Fruit fly (Drosophila melanogaster) whole organism, embryonic: Measurements from ENCODE around the gene CG33796.
A peak's percentile ranks its signal among the peaks of the same experiment; 100 is the strongest.

Experiments
- Asciz ChIP-seq: fragments of 200-800 bp; sonication (Bioruptor generic); optimal IDR thresholded peaks from 2 replicates; lab custom pipeline; 2017; ENCODE audit warnings: missing biosample characterization, mild to moderate bottlenecking, missing genetic modification characterization, missing genetic modification reagents
- C15 ChIP-seq: fragments of 200-800 bp; sonication (Bioruptor generic); IDR thresholded peaks from 3 replicates; pipeline ENCODE4 v1.3.6; 2022; ENCODE audit warnings: missing biosample characterization, missing genetic modification characterization
- CG12391 ChIP-seq: fragments of 200-800 bp; sonication (Bioruptor generic); optimal IDR thresholded peaks from 3 replicates; lab custom pipeline; 2018; ENCODE audit warnings: missing biosample characterization, mild to moderate bottlenecking, missing genetic modification characterization, moderate library complexity
- CG12659 ChIP-seq: fragments of 200-800 bp; sonication (Bioruptor generic); optimal IDR thresholded peaks from 3 replicates; lab custom pipeline; 2017; ENCODE audit warnings: mild to moderate bottlenecking, missing biosample characterization, missing genetic modification reagents, missing genetic modification characterization
- CG14050 ChIP-seq: fragments of 200-800 bp; sonication (Bioruptor generic); IDR thresholded peaks from 3 replicates; pipeline ENCODE4 v1.3.6; 2022; ENCODE audit warnings: missing biosample characterization, missing genetic modification characterization
- CG17361 ChIP-seq: fragments of 200-800 bp; sonication (Bioruptor generic); IDR thresholded peaks from 3 replicates; pipeline ENCODE4 v1.3.6; 2022; ENCODE audit warnings: missing biosample characterization, missing genetic modification characterization
- CG1832 ChIP-seq: fragments of 200-800 bp; sonication (Bioruptor generic); optimal IDR thresholded peaks from 2 replicates; lab custom pipeline; 2017; ENCODE audit warnings: missing biosample characterization, mild to moderate bottlenecking, missing genetic modification characterization, inconsistent platforms
- CG2116 ChIP-seq: fragments of 200-800 bp; sonication (Bioruptor generic); optimal IDR thresholded peaks from 3 replicates; lab custom pipeline; 2018; ENCODE audit warnings: missing biosample characterization, mild to moderate bottlenecking, missing genetic modification characterization
- CG2120 ChIP-seq: fragments of 200-800 bp; sonication (Bioruptor generic); optimal IDR thresholded peaks from 3 replicates; lab custom pipeline; 2016; ENCODE audit warnings: missing biosample characterization, missing genetic modification characterization
- CG2129 ChIP-seq: fragments of 200-800 bp; sonication (Bioruptor generic); IDR thresholded peaks from 2 replicates; pipeline ENCODE4 v1.3.6; 2022; ENCODE audit warnings: missing biosample characterization, missing genetic modification characterization; ENCODE audit not compliant: partially characterized antibody
- CG2202 ChIP-seq: fragments of 200-800 bp; sonication (Bioruptor generic); optimal IDR thresholded peaks from 2 replicates; lab custom pipeline; 2018; ENCODE audit warnings: missing biosample characterization, mild to moderate bottlenecking, missing genetic modification characterization
- CG2678 ChIP-seq: fragments of 200-800 bp; sonication (Bioruptor generic); optimal IDR thresholded peaks from 3 replicates; lab custom pipeline; 2019; ENCODE audit warnings: missing biosample characterization, mild to moderate bottlenecking, missing genetic modification characterization, moderate library complexity
- CG2875 ChIP-seq: fragments of 200-800 bp; sonication (Bioruptor generic); optimal IDR thresholded peaks from 2 replicates; lab custom pipeline; 2017; ENCODE audit warnings: missing biosample characterization, mild to moderate bottlenecking, missing genetic modification characterization, missing genetic modification reagents
- CG31388 ChIP-seq: fragments of 200-800 bp; sonication (Bioruptor generic); optimal IDR thresholded peaks from 2 replicates; lab custom pipeline; 2016; ENCODE audit warnings: missing biosample characterization, missing genetic modification characterization
- CG7987 ChIP-seq: fragments of 200-800 bp; sonication (Bioruptor generic); optimal IDR thresholded peaks from 2 replicates; lab custom pipeline; 2018; ENCODE audit warnings: missing biosample characterization, mild to moderate bottlenecking, missing genetic modification characterization, moderate library complexity
- CG8388 ChIP-seq: fragments of 200-800 bp; sonication (Bioruptor generic); optimal IDR thresholded peaks from 2 replicates; lab custom pipeline; 2019; ENCODE audit warnings: missing biosample characterization, mild to moderate bottlenecking, missing genetic modification characterization, moderate library complexity
- CG9437 ChIP-seq: fragments of 200-800 bp; sonication (Bioruptor generic); optimal IDR thresholded peaks from 2 replicates; lab custom pipeline; 2018; ENCODE audit warnings: missing biosample characterization, mild to moderate bottlenecking, missing genetic modification characterization
- CG9797 ChIP-seq: fragments of 200-800 bp; sonication (Bioruptor generic); optimal IDR thresholded peaks from 3 replicates; lab custom pipeline; 2018; ENCODE audit warnings: missing biosample characterization, mild to moderate bottlenecking, missing genetic modification characterization
- CTCF ChIP-seq: fragments of 200-800 bp; sonication (Bioruptor generic); optimal IDR thresholded peaks from 2 replicates; lab custom pipeline; 2017; ENCODE audit warnings: missing biosample characterization, mild to moderate bottlenecking, missing genetic modification characterization, moderate library complexity
- Chrac-16 ChIP-seq: fragments of 200-800 bp; sonication (Bioruptor generic); optimal IDR thresholded peaks from 3 replicates; lab custom pipeline; 2016; ENCODE audit warnings: missing biosample characterization, missing genetic modification characterization
- CoRest ChIP-seq: fragments of 200-800 bp; sonication (Bioruptor generic); optimal IDR thresholded peaks from 3 replicates; lab custom pipeline; 2018; ENCODE audit warnings: missing biosample characterization, mild to moderate bottlenecking, missing genetic modification characterization, moderate library complexity
- D19B ChIP-seq: fragments of 200-800 bp; sonication (Bioruptor generic); optimal IDR thresholded peaks from 2 replicates; lab custom pipeline; 2017; ENCODE audit warnings: missing biosample characterization, mild to moderate bottlenecking, missing genetic modification characterization
- Dip2 ChIP-seq: fragments of 200-800 bp; sonication (Bioruptor generic); IDR thresholded peaks from 2 replicates; pipeline ENCODE4 v1.3.6; 2022; ENCODE audit warnings: missing biosample characterization, missing genetic modification characterization
- Dll ChIP-seq: fragments of 200-800 bp; sonication (Bioruptor generic); IDR thresholded peaks from 4 replicates; pipeline ENCODE4 v1.3.6; 2022; ENCODE audit warnings: missing biosample characterization, missing genetic modification characterization; ENCODE audit not compliant: partially characterized antibody
- Dp ChIP-seq: fragments of 200-800 bp; sonication (Bioruptor generic); optimal IDR thresholded peaks from 2 replicates; lab custom pipeline; 2018; ENCODE audit warnings: missing biosample characterization, mild to moderate bottlenecking, missing genetic modification characterization, moderate library complexity
- Dref ChIP-seq: fragments of 200-800 bp; sonication (Bioruptor generic); IDR thresholded peaks from 2 replicates; pipeline ENCODE4 v1.3.6; 2022; ENCODE audit warnings: missing biosample characterization, missing genetic modification characterization
- Drgx ChIP-seq: fragments of 200-800 bp; sonication (Bioruptor generic); IDR thresholded peaks from 2 replicates; pipeline ENCODE4 v1.3.6; 2022; ENCODE audit warnings: missing biosample characterization, missing genetic modification characterization
- E2f1 ChIP-seq: fragments of 200-800 bp; sonication (Bioruptor generic); IDR thresholded peaks from 2 replicates; pipeline ENCODE4 v1.3.6; 2022; ENCODE audit warnings: missing biosample characterization, missing genetic modification characterization
- Eip74EF ChIP-seq, 2 experiments: fragments of 200-800 bp in 1 of 2; fragments of >200 bp in 1 of 2; sonication (Bioruptor generic) in 1 of 2; optimal IDR thresholded peaks; 2 replicates each; lab custom pipeline; 2017 to 2019; ENCODE audit warnings: missing biosample characterization in 2 of 2, missing genetic modification characterization in 2 of 2, mild to moderate bottlenecking in 1 of 2, moderate library complexity in 1 of 2
- Fer2 ChIP-seq: fragments of 200-800 bp; sonication (Bioruptor generic); optimal IDR thresholded peaks from 2 replicates; lab custom pipeline; 2018; ENCODE audit warnings: missing biosample characterization, mild to moderate bottlenecking, missing genetic modification characterization, moderate library complexity
- MESR4 ChIP-seq: fragments of 200-800 bp; sonication (Bioruptor generic); optimal IDR thresholded peaks from 2 replicates; lab custom pipeline; 2018; ENCODE audit warnings: missing biosample characterization, mild to moderate bottlenecking, missing genetic modification characterization, moderate library complexity
- Myb ChIP-seq: fragments of 200-800 bp; sonication (Bioruptor generic); optimal IDR thresholded peaks from 2 replicates; lab custom pipeline; 2016; ENCODE audit warnings: missing biosample characterization, missing genetic modification characterization
- Nf-YC ChIP-seq: fragments of 200-800 bp; optimal IDR thresholded peaks from 3 replicates; lab custom pipeline; 2019; ENCODE audit warnings: missing biosample characterization, mild to moderate bottlenecking, missing genetic modification characterization, moderate library complexity
- Scr ChIP-seq: fragments of 200-800 bp; sonication (Bioruptor generic); IDR thresholded peaks from 2 replicates; pipeline ENCODE4 v1.3.6; 2022; ENCODE audit warnings: missing biosample characterization, missing genetic modification characterization; ENCODE audit not compliant: partially characterized antibody
- Six4 ChIP-seq: fragments of 200-800 bp; sonication (Bioruptor generic); optimal IDR thresholded peaks from 2 replicates; lab custom pipeline; 2016; ENCODE audit warnings: missing biosample characterization, missing genetic modification characterization
- Ssrp ChIP-seq: fragments of 200-800 bp; sonication (Bioruptor generic); optimal IDR thresholded peaks from 2 replicates; lab custom pipeline; 2018; ENCODE audit warnings: missing biosample characterization, mild to moderate bottlenecking, missing genetic modification characterization, moderate library complexity
- bbx ChIP-seq: fragments of 200-800 bp; sonication (Bioruptor generic); IDR thresholded peaks from 2 replicates; pipeline ENCODE4 v1.3.6; 2022; ENCODE audit warnings: missing biosample characterization, missing genetic modification characterization; ENCODE audit not compliant: partially characterized antibody
- chif ChIP-seq, 2 experiments: fragments of 200-800 bp; sonication (Bioruptor generic); optimal IDR thresholded peaks; 3 replicates each; lab custom pipeline; 2016; ENCODE audit warnings: missing biosample characterization in 2 of 2, missing genetic modification characterization in 2 of 2
- ci ChIP-seq: fragments of 200-800 bp; sonication (Bioruptor generic); IDR thresholded peaks from 3 replicates; pipeline ENCODE4 v1.3.6; 2022; ENCODE audit warnings: missing biosample characterization, missing genetic modification characterization
- ems ChIP-seq: fragments of 200-800 bp; sonication (Bioruptor generic); optimal IDR thresholded peaks from 3 replicates; lab custom pipeline; 2016; ENCODE audit warnings: missing biosample characterization, missing genetic modification characterization
- gt ChIP-seq: fragments of 200-800 bp; sonication (Bioruptor generic); IDR thresholded peaks from 2 replicates; pipeline ENCODE4 v1.3.6; 2022; ENCODE audit warnings: missing biosample characterization, missing genetic modification characterization
- hth ChIP-seq: fragments of >200 bp; optimal IDR thresholded peaks from 2 replicates; lab custom pipeline; 2017; ENCODE audit warnings: inconsistent platforms
- nau ChIP-seq: fragments of 200-800 bp; sonication (Bioruptor generic); optimal IDR thresholded peaks from 3 replicates; lab custom pipeline; 2017; ENCODE audit warnings: missing biosample characterization, mild to moderate bottlenecking, missing genetic modification characterization, missing genetic modification reagents
- nmo ChIP-seq: fragments of 200-800 bp; sonication (Bioruptor generic); optimal IDR thresholded peaks from 2 replicates; lab custom pipeline; 2018; ENCODE audit warnings: missing biosample characterization, mild to moderate bottlenecking, missing genetic modification characterization, moderate library complexity
- org-1 ChIP-seq: fragments of 200-800 bp; sonication (Bioruptor generic); optimal IDR thresholded peaks from 2 replicates; lab custom pipeline; 2017; ENCODE audit warnings: missing biosample characterization, missing genetic modification characterization
- pan ChIP-seq, 4 experiments: fragments of >200 bp in 3 of 4; fragments of 200-800 bp in 1 of 4; sonication (Bioruptor generic) in 1 of 4; optimal IDR thresholded peaks in 3 of 4; IDR thresholded peaks in 1 of 4; 2 replicates each; pipeline versions ENCODE4 v1.3.6 to Lab custom; 2017 to 2022; ENCODE audit warnings: missing biosample characterization in 2 of 4, missing genetic modification characterization in 2 of 4, mixed read lengths in 1 of 4
- sd ChIP-seq: fragments of 200-800 bp; sonication (Bioruptor generic); optimal IDR thresholded peaks from 3 replicates; lab custom pipeline; 2018; ENCODE audit warnings: missing biosample characterization, mild to moderate bottlenecking, missing genetic modification characterization, moderate library complexity
- tio ChIP-seq: fragments of 200-800 bp; sonication (Bioruptor generic); optimal IDR thresholded peaks from 2 replicates; lab custom pipeline; 2017; ENCODE audit warnings: missing biosample characterization, missing genetic modification characterization, inconsistent platforms
- tll ChIP-seq, 2 experiments: fragments of 200-800 bp in 1 of 2; fragments of >200 bp in 1 of 2; sonication (Bioruptor generic) in 1 of 2; optimal IDR thresholded peaks; 2 replicates each; lab custom pipeline; 2017 to 2019; ENCODE audit warnings: missing biosample characterization in 2 of 2, missing genetic modification characterization in 2 of 2, mild to moderate bottlenecking in 1 of 2, moderate library complexity in 1 of 2
- vnd ChIP-seq: fragments of 200-800 bp; sonication (Bioruptor generic); IDR thresholded peaks from 3 replicates; pipeline ENCODE4 v1.3.6; 2022; ENCODE audit warnings: missing biosample characterization, missing genetic modification characterization; ENCODE audit not compliant: partially characterized antibody
- zfh1 ChIP-seq: fragments of 200-800 bp; sonication (Bioruptor generic); IDR thresholded peaks from 3 replicates; pipeline ENCODE4 v1.3.6; 2022; ENCODE audit warnings: missing biosample characterization, missing genetic modification characterization

The CG33796 gene

dm6 chr3L:16128481-16128972 lies 41.4 kb downstream of the CG33796 start, which contains the start of gene Pgm1 (continued):
- no peak; the same call in 2 of the 3 replicates for TF ChIP-seq C15 (GFP tag; lab: Robert Waterston, UW)
- peak; percentile 69 for TF ChIP-seq Nf-YC (tag; lab: Kevin White, UChicago)
- peak; percentile 64 for TF ChIP-seq Fer2 (tag; lab: Kevin White, UChicago)
- TF ChIP-seq CG2202 (tag; lab: Kevin White, UChicago) = peak; percentile 54
- TF ChIP-seq CoRest (tag; lab: Kevin White, UChicago) = peak; percentile 71
- peak; percentile 74 for TF ChIP-seq E2f1
- peak; percentile 71 for TF ChIP-seq CG17361 (GFP tag; lab: Robert Waterston, UW)
- TF ChIP-seq Asciz (GFP tag; lab: Kevin White, UChicago) = no peak
- no peak for TF ChIP-seq sd
- peak; percentile 69 for TF ChIP-seq CG2875
- TF ChIP-seq Myb (GFP tag; lab: Kevin White, UChicago) = peak; percentile 81
- TF ChIP-seq CG2678 (tag; lab: Kevin White, UChicago) = peak; percentile 88
- TF ChIP-seq tio (GFP tag; lab: Kevin White, UChicago) = peak; percentile 53
- no peak for TF ChIP-seq Scr
- peak; percentile 79 for TF ChIP-seq ci (GFP tag; lab: Robert Waterston, UW)
- TF ChIP-seq CTCF (GFP tag; lab: Kevin White, UChicago) = no peak
- peak; percentile 41 for TF ChIP-seq CG9437 (GFP tag; lab: Kevin White, UChicago)
- peak; percentile 81 for TF ChIP-seq Chrac-16 (GFP tag; lab: Kevin White, UChicago)
- TF ChIP-seq Six4 (GFP tag; lab: Kevin White, UChicago) = peak; percentile 81
- TF ChIP-seq ems = peak; percentile 92
- TF ChIP-seq CG1832 = no peak
- peak; percentile 82 for TF ChIP-seq Drgx
- peak; percentile 82 for TF ChIP-seq nmo (GFP tag; lab: Kevin White, UChicago)
- peak; percentile 93 for TF ChIP-seq CG2120 (GFP tag; lab: Kevin White, UChicago)
- peak; percentile 77 for TF ChIP-seq zfh1
- peak; percentile 61 for TF ChIP-seq CG14050 (GFP tag; lab: Robert Waterston, UW)
- peak; percentile 88 to 90 for TF ChIP-seq chif (GFP tag; optimal IDR thresholded peaks at IDR 0.05; lab: Kevin White, UChicago)
- TF ChIP-seq gt = no peak
- TF ChIP-seq Eip74EF (GFP tag; optimal IDR thresholded peaks at IDR 0.05; lab: Kevin White, UChicago) = peak in 1 of 2 experiments; percentile 82
- TF ChIP-seq hth (lab: Kevin White, UChicago) = no peak
- peak; percentile 72 for TF ChIP-seq CG7987 (GFP tag; lab: Kevin White, UChicago)
- no peak for TF ChIP-seq CG2129 (GFP tag; lab: Robert Waterston, UW)
- TF ChIP-seq pan (optimal IDR thresholded peaks at IDR 0.05; lab: Kevin White, UChicago) = no peak
- peak in 1 of 2 experiments; percentile 85 for TF ChIP-seq pan (GFP tag; optimal IDR thresholded peaks at IDR 0.05 in 1 of 2, IDR thresholded peaks at IDR 0.05 in 1 of 2)
- peak; percentile 20; the same call in 1 of the 4 replicates for TF ChIP-seq Dll (GFP tag; lab: Robert Waterston, UW)
- peak; percentile 65 for TF ChIP-seq Ssrp (tag; lab: Kevin White, UChicago)

DNA sequence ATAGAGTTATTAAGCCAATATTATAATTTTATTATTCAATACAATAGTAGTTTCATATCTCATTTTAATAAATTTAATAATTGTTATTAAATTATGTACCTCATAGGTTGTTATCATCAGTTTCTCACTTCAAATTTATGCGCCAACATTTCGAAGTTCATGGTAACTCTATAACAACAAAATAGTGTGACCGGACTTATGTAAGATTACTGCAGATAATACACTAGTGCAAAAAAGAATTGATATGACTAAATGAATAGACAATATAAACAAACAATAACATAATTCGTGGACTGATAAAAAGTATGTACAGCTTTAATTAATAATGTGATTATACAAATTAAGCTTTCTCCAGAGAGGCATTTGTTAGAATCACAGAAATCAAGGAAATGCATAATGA lies 48.1 kb downstream of the CG33796 start, which contains the start of gene Strump:
Gene Strump, plus strand, starts transcription at position 212 of the 400 bp plus-strand sequence.
- peak; percentile 47 for TF ChIP-seq bbx (GFP tag; lab: Robert Waterston, UW)
- TF ChIP-seq CG12659 (GFP tag; lab: Kevin White, UChicago) = peak; percentile 16
- TF ChIP-seq D19B (GFP tag; lab: Kevin White, UChicago) = no peak
- peak; percentile 70 for TF ChIP-seq CG9797 (GFP tag; lab: Kevin White, UChicago)
- peak; percentile 25 for TF ChIP-seq CG2116 (GFP tag; lab: Kevin White, UChicago)
- no peak for TF ChIP-seq CG8388 (GFP tag; lab: Kevin White, UChicago)
- TF ChIP-seq Dref = no peak
- TF ChIP-seq tll (GFP tag; optimal IDR thresholded peaks at IDR 0.05; lab: Kevin White, UChicago) = no peak
- peak; percentile 12 for TF ChIP-seq CG12391 (tag; lab: Kevin White, UChicago)
- no peak for TF ChIP-seq nau (GFP tag; lab: Kevin White, UChicago)
- no peak for TF ChIP-seq Dip2 (GFP tag; lab: Robert Waterston, UW)
- TF ChIP-seq Dp (GFP tag; lab: Kevin White, UChicago) = peak; percentile 97
- no peak for TF ChIP-seq org-1
- no peak for TF ChIP-seq CG31388 (GFP tag; lab: Kevin White, UChicago)
- peak; percentile 54 for TF ChIP-seq MESR4 (GFP tag; lab: Kevin White, UChicago)
- no peak for TF ChIP-seq vnd
